Worm (Caenorhabditis elegans) whole organism, midembryonic: ENCODE data around the gene nhr-19.
A peak's percentile ranks its signal among the peaks of the same experiment; 100 is the strongest.

Source experiments
- T22C8.4 ChIP-seq: fragments of 200-800 bp; sonication (Bioruptor generic); IDR thresholded peaks from 2 replicates; pipeline ENCODE4 v1.3.6; 2022; ENCODE audit warnings: missing genetic modification characterization, missing compliant biosample characterization
- cog-1 ChIP-seq: sonication (generic microtip); optimal IDR thresholded peaks from 2 replicates; lab custom pipeline; 2016; ENCODE audit warnings: missing genetic modification characterization, missing compliant biosample characterization
- flt-1 ChIP-seq: fragments of 200-800 bp; sonication (Bioruptor generic); IDR thresholded peaks from 2 replicates; pipeline ENCODE4 v1.3.6; 2022; ENCODE audit warnings: missing genetic modification characterization, missing compliant biosample characterization
- klf-2 ChIP-seq: fragments of 200-800 bp; sonication (Bioruptor generic); conservative IDR thresholded peaks from 2 replicates; pipeline ENCODE4 v1.3.6; 2022; ENCODE audit warnings: missing genetic modification reagents, missing genetic modification characterization, missing compliant biosample characterization
- med-1 ChIP-seq: sonication (generic microtip); optimal IDR thresholded peaks from 2 replicates; lab custom pipeline; 2017; ENCODE audit warnings: missing genetic modification characterization, mild to moderate bottlenecking, missing compliant biosample characterization, antibody characterized with exemption, missing genetic modification reagents; ENCODE audit not compliant: insufficient read depth
- ref-1 ChIP-seq: fragments of 200-800 bp; sonication (Bioruptor generic); conservative IDR thresholded peaks from 2 replicates; pipeline ENCODE4 v1.3.6; 2022; ENCODE audit warnings: missing genetic modification reagents, missing genetic modification characterization, missing compliant biosample characterization
- tab-1 ChIP-seq: fragments of 200-800 bp; sonication (Bioruptor generic); IDR thresholded peaks from 2 replicates; pipeline ENCODE4 v1.3.6; 2022; ENCODE audit warnings: missing genetic modification characterization, missing compliant biosample characterization
- ztf-23 ChIP-seq: fragments of 200-800 bp; sonication (Bioruptor generic); IDR thresholded peaks from 2 replicates; pipeline ENCODE4 v1.3.6; 2022; ENCODE audit warnings: missing genetic modification reagents, missing genetic modification characterization, missing compliant biosample characterization
- ztf-29 ChIP-seq: fragments of 200-800 bp; sonication (Bioruptor generic); IDR thresholded peaks from 2 replicates; pipeline ENCODE4 v1.3.6; 2022; ENCODE audit warnings: missing genetic modification reagents, missing genetic modification characterization, missing compliant biosample characterization

nhr-19 gene

ce11 chrII:9605336-9605735 is at the start of gene nhr-19:
Gene nhr-19 (minus strand): TSS chrII:9605526.
- TF ChIP-seq med-1 (GFP tag; lab: Kevin White, UChicago) (no peak), ref-1 (GFP tag; lab: Robert Waterston, UW) (no peak), cog-1 (tag; lab: Kevin White, UChicago) (no peak), T22C8.4 (no peak)

- TF ChIP-seq med-1 (GFP tag; lab: Kevin White, UChicago) = no peak
- TF ChIP-seq ztf-23 = no peak
- no peak for TF ChIP-seq T22C8.4
- no peak for TF ChIP-seq klf-2 (GFP tag; lab: Robert Waterston, UW)
- no peak for TF ChIP-seq ztf-29 (GFP tag; lab: Robert Waterston, UW)
- no peak for TF ChIP-seq ref-1 (GFP tag; lab: Robert Waterston, UW)
- no peak for TF ChIP-seq cog-1 (tag; lab: Kevin White, UChicago)
- TF ChIP-seq flt-1 (GFP tag; lab: Robert Waterston, UW) = no peak
- no peak for TF ChIP-seq tab-1 (GFP tag; lab: Robert Waterston, UW)
These were observed 48.4 kb upstream of the nhr-19 start, which contains the start of gene ZK1307.2 for ce11 chrII:9653679-9654078. Gene ZK1307.2 (minus strand): TSS chrII:9653952.

- TF ChIP-seq ref-1 (GFP tag; lab: Robert Waterston, UW) = no peak
- TF ChIP-seq klf-2 (GFP tag; lab: Robert Waterston, UW) = no peak
- TF ChIP-seq ztf-29 (GFP tag; lab: Robert Waterston, UW) = no peak
- no peak for TF ChIP-seq flt-1 (GFP tag; lab: Robert Waterston, UW)
- no peak for TF ChIP-seq cog-1 (tag; lab: Kevin White, UChicago)
- no peak for TF ChIP-seq med-1 (GFP tag; lab: Kevin White, UChicago)
- TF ChIP-seq T22C8.4 = no peak
- TF ChIP-seq tab-1 (GFP tag; lab: Robert Waterston, UW) = no peak
- no peak for TF ChIP-seq ztf-23
These were observed 47.6 kb upstream of the nhr-19 start, which contains the start of gene ZK1307.3 for ce11 chrII:9652919-9653318. Gene ZK1307.3 (minus strand): TSS chrII:9653019.

- TF ChIP-seq ztf-23 (no peak), ref-1 (GFP tag; lab: Robert Waterston, UW) (no peak), T22C8.4 (no peak), ztf-29 (GFP tag; lab: Robert Waterston, UW) (no peak), klf-2 (GFP tag; lab: Robert Waterston, UW) (no peak), flt-1 (GFP tag; lab: Robert Waterston, UW) (no peak), cog-1 (tag; lab: Kevin White, UChicago) (no peak), med-1 (GFP tag; lab: Kevin White, UChicago) (no peak), tab-1 (GFP tag; lab: Robert Waterston, UW) (no peak)
These were observed 46.4 kb upstream of the nhr-19 start, which contains the start of gene ZK1307.4 for ce11 chrII:9651700-9652099. Gene ZK1307.4 (minus strand): TSS chrII:9651800.

- no peak for TF ChIP-seq cog-1 (tag; lab: Kevin White, UChicago)
- no peak for TF ChIP-seq klf-2 (GFP tag; lab: Robert Waterston, UW)
- no peak for TF ChIP-seq ref-1 (GFP tag; lab: Robert Waterston, UW)
- no peak for TF ChIP-seq tab-1 (GFP tag; lab: Robert Waterston, UW)
- no peak for TF ChIP-seq T22C8.4
These were observed 43.9 kb upstream of the nhr-19 start, which contains the start of gene ZK1307.9 for ce11 chrII:9649191-9649590. Gene ZK1307.9 (plus strand): TSS chrII:9649491.

ce11 chrII:9646928-9647838 is 41.9 kb upstream of the nhr-19 start, which contains the start of gene sqv-8:
Gene sqv-8 (plus strand): TSS chrII:9646978.
- TF ChIP-seq ztf-29 (GFP tag; lab: Robert Waterston, UW) (no peak), T22C8.4 (peak; percentile 35; the same call in 1 of the 2 replicates), cog-1 (tag; lab: Kevin White, UChicago) (no peak)

- TF ChIP-seq cog-1 (tag; lab: Kevin White, UChicago) (peak; percentile 65), flt-1 (GFP tag; lab: Robert Waterston, UW) (peak; percentile 67; the same call in 1 of the 2 replicates), tab-1 (GFP tag; lab: Robert Waterston, UW) (0 out of 2 replicates have a peak, but pooled peaks have one; percentile 53), ztf-23 (peak; percentile 62; the same call in 1 of the 2 replicates), T22C8.4 (peak; percentile 82), ztf-29 (GFP tag; lab: Robert Waterston, UW) (no peak)
These were observed 40.8 kb upstream of the nhr-19 start for ce11 chrII:9646122-9646555.

- TF ChIP-seq ztf-29 (GFP tag; lab: Robert Waterston, UW) (peak; percentile 25; the same call in 1 of the 2 replicates), cog-1 (tag; lab: Kevin White, UChicago) (no peak)
These were observed 39.8 kb upstream of the nhr-19 start for ce11 chrII:9644940-9645634.

- no peak for TF ChIP-seq tab-1 (GFP tag; lab: Robert Waterston, UW)
- no peak for TF ChIP-seq ref-1 (GFP tag; lab: Robert Waterston, UW)
- TF ChIP-seq T22C8.4 = no peak
These were observed 39.1 kb upstream of the nhr-19 start, which contains the start of gene fzr-1 for ce11 chrII:9644438-9644837. Gene fzr-1 (minus strand): TSS chrII:9644466.
